Worm (Caenorhabditis elegans) whole organism, L4/young adult: ENCODE measurements around the gene H40L08.2.

ENCODE experiments used
- W03F9.2 ChIP-seq: fragments of 150-350 bp; optimal IDR thresholded peaks from 2 replicates; lab custom pipeline; 2014; ENCODE audit warnings: missing biosample characterization, missing genetic modification characterization
- dao-5 ChIP-seq: sonication (generic microtip); optimal IDR thresholded peaks from 2 replicates; lab custom pipeline; 2016; ENCODE audit warnings: missing genotype, missing genetic modification characterization, moderate library complexity, missing compliant biosample characterization
- him-1 ChIP-seq: sonication (generic microtip); optimal IDR thresholded peaks from 2 replicates; lab custom pipeline; 2016; ENCODE audit warnings: missing genotype, missing genetic modification reagents, missing genetic modification characterization, missing compliant biosample characterization

The H40L08.2 gene

ce11 chrX:15094973-15095372, 17.4 kb upstream of the H40L08.2 start, which contains the start of gene F09B12.7:
TSS of gene F09B12.7 (minus strand) at chrX:15095073.
- no peak for TF ChIP-seq him-1 (tag; lab: Kevin White, UChicago)
- TF ChIP-seq W03F9.2 (tag; lab: Kevin White, UChicago) = no peak
- no peak for TF ChIP-seq dao-5

ce11 chrX:15092775-15093386, 15.3 kb upstream of the H40L08.2 start:
- TF ChIP-seq dao-5 (no peak), W03F9.2 (tag; lab: Kevin White, UChicago) (no peak), him-1 (tag; lab: Kevin White, UChicago) (no peak)

- TF ChIP-seq dao-5 = no peak
- TF ChIP-seq him-1 (tag; lab: Kevin White, UChicago) = no peak
- no peak for TF ChIP-seq W03F9.2 (tag; lab: Kevin White, UChicago)
Observed at ce11 chrX:15089123-15089522, 11.6 kb upstream of the H40L08.2 start, which contains the start of gene flr-4. TSS of gene flr-4 (plus strand) at chrX:15089397.

ce11 chrX:15087752-15088151, 10.2 kb upstream of the H40L08.2 start:
- no peak for TF ChIP-seq him-1 (tag; lab: Kevin White, UChicago)
- TF ChIP-seq W03F9.2 (tag; lab: Kevin White, UChicago) = no peak
- TF ChIP-seq dao-5 = no peak

ce11 chrX:15084395-15084794, 6.9 kb upstream of the H40L08.2 start, which contains the start of gene F09B12.5:
TSS of gene F09B12.5 (plus strand) at chrX:15084695.
- TF ChIP-seq dao-5 = no peak
- no peak for TF ChIP-seq him-1 (tag; lab: Kevin White, UChicago)
- TF ChIP-seq W03F9.2 (tag; lab: Kevin White, UChicago) = no peak

- TF ChIP-seq him-1 (tag; lab: Kevin White, UChicago) = no peak
- TF ChIP-seq dao-5 = no peak
- TF ChIP-seq W03F9.2 (tag; lab: Kevin White, UChicago) = no peak
Observed at ce11 chrX:15083795-15084194, 6.3 kb upstream of the H40L08.2 start, which contains the start of gene H40L08.1. TSS of gene H40L08.1 (minus strand) at chrX:15084086.

- TF ChIP-seq dao-5 (no peak), him-1 (tag; lab: Kevin White, UChicago) (no peak), W03F9.2 (tag; lab: Kevin White, UChicago) (no peak)
Observed at ce11 chrX:15081486-15081885, 3.9 kb upstream of the H40L08.2 start.

- no peak for TF ChIP-seq W03F9.2 (tag; lab: Kevin White, UChicago)
- no peak for TF ChIP-seq him-1 (tag; lab: Kevin White, UChicago)
- no peak for TF ChIP-seq dao-5
Observed at ce11 chrX:15079406-15079805, 1.9 kb upstream of the H40L08.2 start.

- TF ChIP-seq dao-5 (no peak), him-1 (tag; lab: Kevin White, UChicago) (no peak), W03F9.2 (tag; lab: Kevin White, UChicago) (no peak)
Observed at ce11 chrX:15078276-15078675, 732 bp upstream of the H40L08.2 start.

ce11 chrX:15076909-15077308, 635 bp downstream of the H40L08.2 start:
- TF ChIP-seq dao-5 (no peak), W03F9.2 (tag; lab: Kevin White, UChicago) (no peak), him-1 (tag; lab: Kevin White, UChicago) (no peak)

- TF ChIP-seq W03F9.2 (tag; lab: Kevin White, UChicago) (no peak), him-1 (tag; lab: Kevin White, UChicago) (no peak), dao-5 (no peak)
Observed at ce11 chrX:15076042-15076565, 1.4 kb downstream of the H40L08.2 start, which contains the start of the genes H40L08.3 and H40L08.9. TSS of gene H40L08.3 (minus strand) at chrX:15076092. TSS of gene H40L08.9 (minus strand) at chrX:15076480.

- TF ChIP-seq W03F9.2 (tag; lab: Kevin White, UChicago) = no peak
- no peak for TF ChIP-seq him-1 (tag; lab: Kevin White, UChicago)
Observed at ce11 chrX:15075170-15075569, 2.4 kb downstream of the H40L08.2 start.

- TF ChIP-seq dao-5 (no peak), him-1 (tag; lab: Kevin White, UChicago) (no peak), W03F9.2 (tag; lab: Kevin White, UChicago) (no peak)
Observed at ce11 chrX:15073479-15073878, 4.1 kb downstream of the H40L08.2 start.

- TF ChIP-seq W03F9.2 (tag; lab: Kevin White, UChicago) (no peak), dao-5 (no peak), him-1 (tag; lab: Kevin White, UChicago) (no peak)
Observed at ce11 chrX:15072877-15073276, 4.7 kb downstream of the H40L08.2 start.
